Worm (Caenorhabditis elegans) whole organism, L4 larva: ENCODE results near the gene C04A2.15.

ENCODE experiments used
- F10B5.3 ChIP-seq: sonication (generic microtip); optimal IDR thresholded peaks from 2 replicates; lab custom pipeline; 2016; ENCODE audit warnings: mild to moderate bottlenecking, missing genetic modification characterization, missing compliant biosample characterization
- F37D6.2 ChIP-seq: sonication (generic microtip); optimal IDR thresholded peaks from 2 replicates; lab custom pipeline; 2016; ENCODE audit warnings: mild to moderate bottlenecking, missing genetic modification characterization, missing compliant biosample characterization
- F49E8.2 ChIP-seq: sonication (generic microtip); optimal IDR thresholded peaks from 2 replicates; lab custom pipeline; 2016; ENCODE audit warnings: missing compliant biosample characterization, mild to moderate bottlenecking, missing genetic modification characterization, borderline replicate concordance
- Y48G9A.11 ChIP-seq: fragments of 200-800 bp; sonication (Bioruptor generic); IDR thresholded peaks from 2 replicates; pipeline ENCODE4 v1.3.6; 2022; ENCODE audit warnings: missing genetic modification reagents, missing genetic modification characterization, missing compliant biosample characterization
- Y5F2A.4 ChIP-seq: fragments of 200-800 bp; sonication (Bioruptor generic); optimal IDR thresholded peaks from 2 replicates; lab custom pipeline; 2018; ENCODE audit warnings: mild to moderate bottlenecking, missing genetic modification characterization, missing compliant biosample characterization
- ZK337.2 ChIP-seq: fragments of 200-800 bp; sonication (Bioruptor generic); IDR thresholded peaks from 2 replicates; pipeline ENCODE4 v1.3.6; 2022; ENCODE audit warnings: missing genetic modification reagents, missing genetic modification characterization, missing compliant biosample characterization
- aha-1 ChIP-seq: fragments of 150-350 bp; peaks from one replicate; lab custom pipeline; 2014; ENCODE audit warnings: missing biosample characterization, missing genetic modification characterization
- arid-1 ChIP-seq: fragments of 200-800 bp; sonication (Bioruptor generic); conservative IDR thresholded peaks from 2 replicates; pipeline ENCODE4 v1.3.6; 2022; ENCODE audit warnings: missing genetic modification reagents, missing genetic modification characterization, missing compliant biosample characterization
- ceh-32 ChIP-seq: sonication (generic microtip); optimal IDR thresholded peaks from 2 replicates; lab custom pipeline; 2016; ENCODE audit warnings: mild to moderate bottlenecking, missing genetic modification characterization, missing compliant biosample characterization; ENCODE audit not compliant: poor library complexity
- ceh-82 ChIP-seq: sonication (generic microtip); optimal IDR thresholded peaks from 2 replicates; lab custom pipeline; 2017; ENCODE audit warnings: missing biosample characterization, missing genetic modification characterization
- ces-1 ChIP-seq: fragments of 150-350 bp; sonication (generic microtip); optimal IDR thresholded peaks from 4 replicates; lab custom pipeline; 2014; ENCODE audit warnings: missing biosample characterization, missing genetic modification reagents, missing genetic modification characterization
- cey-2 ChIP-seq: sonication (generic microtip); optimal IDR thresholded peaks from 3 replicates; lab custom pipeline; 2017; ENCODE audit warnings: missing genetic modification characterization, mild to moderate bottlenecking, missing compliant biosample characterization, antibody characterized with exemption, borderline replicate concordance; ENCODE audit not compliant: insufficient read depth
- daf-16 ChIP-seq, 3 experiments: sonication (generic microtip); optimal IDR thresholded peaks; 2 replicates each; lab custom pipeline; 2016 to 2017; ENCODE audit warnings: missing genetic modification characterization in 3 of 3, missing genetic modification reagents in 3 of 3, mild to moderate bottlenecking in 2 of 3, missing compliant biosample characterization in 2 of 3, missing biosample characterization in 1 of 3, moderate library complexity in 1 of 3
- daf-19 ChIP-seq: fragments of 200-800 bp; sonication (Bioruptor generic); conservative IDR thresholded peaks from 2 replicates; pipeline ENCODE4 v1.3.6; 2022; ENCODE audit warnings: missing genetic modification characterization, missing compliant biosample characterization
- egl-27 ChIP-seq: sonication (generic microtip); optimal IDR thresholded peaks from 3 replicates; lab custom pipeline; 2017; ENCODE audit warnings: missing biosample characterization, missing genetic modification reagents, missing genetic modification characterization
- hlh-11 ChIP-seq: fragments of 200-800 bp; sonication (Bioruptor generic); optimal IDR thresholded peaks from 2 replicates; lab custom pipeline; 2018; ENCODE audit warnings: mild to moderate bottlenecking, missing genetic modification characterization, missing compliant biosample characterization
- hlh-30 ChIP-seq: sonication (generic microtip); optimal IDR thresholded peaks from 2 replicates; lab custom pipeline; 2017; ENCODE audit warnings: antibody characterized with exemption, mild to moderate bottlenecking, missing genetic modification characterization, missing compliant biosample characterization; ENCODE audit not compliant: insufficient read depth
- hmg-1.1 ChIP-seq: fragments of 200-800 bp; sonication (Bioruptor generic); IDR thresholded peaks from 2 replicates; pipeline ENCODE4 v1.3.6; 2022; ENCODE audit warnings: missing genetic modification reagents, missing genetic modification characterization, missing compliant biosample characterization
- lin-1 ChIP-seq: fragments of 200-800 bp; sonication (Bioruptor generic); IDR thresholded peaks from 2 replicates; pipeline ENCODE4 v1.3.6; 2022; ENCODE audit warnings: missing genetic modification reagents, missing genetic modification characterization, missing compliant biosample characterization
- lin-29 ChIP-seq: fragments of 200-800 bp; sonication (Bioruptor generic); IDR thresholded peaks from 2 replicates; pipeline ENCODE4 v1.3.6; 2022; ENCODE audit warnings: missing genetic modification reagents, missing genetic modification characterization, missing compliant biosample characterization
- lir-3 ChIP-seq: sonication (generic microtip); optimal IDR thresholded peaks from 2 replicates; lab custom pipeline; 2016; ENCODE audit warnings: mild to moderate bottlenecking, missing genetic modification characterization, missing compliant biosample characterization
- lsy-2 ChIP-seq, 2 experiments: fragments of 150-350 bp in 1 of 2; sonication (generic microtip) in 1 of 2; optimal IDR thresholded peaks; 2 replicates each; lab custom pipeline; 2014 to 2017; ENCODE audit warnings: missing biosample characterization in 2 of 2, missing genetic modification characterization in 2 of 2
- madf-9 ChIP-seq: fragments of 200-800 bp; sonication (Bioruptor generic); conservative IDR thresholded peaks from 2 replicates; pipeline ENCODE4 v1.3.6; 2022; ENCODE audit warnings: missing genetic modification reagents, missing genetic modification characterization, missing compliant biosample characterization
- mdl-1 ChIP-seq, 2 experiments: fragments of 150-350 bp in 1 of 2; sonication (generic microtip) in 1 of 2; optimal IDR thresholded peaks; 2 replicates each; lab custom pipeline; 2014 to 2017; ENCODE audit warnings: missing biosample characterization in 2 of 2, missing genetic modification characterization in 2 of 2
- mdt-29 ChIP-seq: fragments of 200-800 bp; sonication (Bioruptor generic); IDR thresholded peaks from 2 replicates; pipeline ENCODE4 v1.3.6; 2022; ENCODE audit warnings: missing genetic modification reagents, missing genetic modification characterization, missing compliant biosample characterization
- mes-2 ChIP-seq: sonication (generic microtip); optimal IDR thresholded peaks from 2 replicates; lab custom pipeline; 2016; ENCODE audit warnings: missing genotype, mild to moderate bottlenecking, missing genetic modification characterization, missing compliant biosample characterization; ENCODE audit not compliant: poor library complexity, severe bottlenecking
- mxl-2 ChIP-seq: fragments of 200-800 bp; sonication (Bioruptor generic); conservative IDR thresholded peaks from 2 replicates; pipeline ENCODE4 v1.3.6; 2022; ENCODE audit warnings: missing genetic modification reagents, missing genetic modification characterization, missing compliant biosample characterization
- mxl-3 ChIP-seq: fragments of 200-800 bp; sonication (Bioruptor generic); optimal IDR thresholded peaks from 2 replicates; lab custom pipeline; 2018; ENCODE audit warnings: mild to moderate bottlenecking, missing genetic modification characterization, missing compliant biosample characterization
- nhr-10 ChIP-seq: fragments of 150-350 bp; optimal IDR thresholded peaks from 2 replicates; lab custom pipeline; 2014; ENCODE audit warnings: missing biosample characterization, missing genetic modification characterization
- nhr-11 ChIP-seq: fragments of 150-350 bp; optimal IDR thresholded peaks from 2 replicates; lab custom pipeline; 2014; ENCODE audit warnings: missing biosample characterization, missing genetic modification characterization
- nhr-25 ChIP-seq: sonication (generic microtip); optimal IDR thresholded peaks from 2 replicates; lab custom pipeline; 2017; ENCODE audit warnings: missing genetic modification characterization, mild to moderate bottlenecking, missing compliant biosample characterization, antibody characterized with exemption, moderate library complexity, borderline replicate concordance; ENCODE audit not compliant: insufficient read depth
- nhr-42 ChIP-seq: fragments of 200-800 bp; sonication (Bioruptor generic); IDR thresholded peaks from 2 replicates; pipeline ENCODE4 v1.3.6; 2022; ENCODE audit warnings: missing genetic modification characterization, missing compliant biosample characterization
- pqm-1 ChIP-seq: sonication (generic microtip); optimal IDR thresholded peaks from 2 replicates; lab custom pipeline; 2017; ENCODE audit warnings: missing biosample characterization, missing genetic modification characterization
- saeg-2 ChIP-seq: fragments of 200-800 bp; sonication (Bioruptor generic); IDR thresholded peaks from 2 replicates; pipeline ENCODE4 v1.3.6; 2022; ENCODE audit warnings: missing genetic modification reagents, missing genetic modification characterization, missing compliant biosample characterization
- set-16 ChIP-seq: fragments of 200-800 bp; sonication (Bioruptor generic); IDR thresholded peaks from 2 replicates; pipeline ENCODE4 v1.3.6; 2022; ENCODE audit warnings: missing genetic modification reagents, missing genetic modification characterization, missing compliant biosample characterization
- spr-3 ChIP-seq: fragments of 200-800 bp; sonication (Bioruptor generic); optimal IDR thresholded peaks from 2 replicates; lab custom pipeline; 2018; ENCODE audit warnings: mild to moderate bottlenecking, missing genetic modification characterization, missing compliant biosample characterization
- tag-97 ChIP-seq: fragments of 200-800 bp; sonication (Bioruptor generic); IDR thresholded peaks from 2 replicates; pipeline ENCODE4 v1.3.6; 2022; ENCODE audit warnings: missing genetic modification characterization, missing compliant biosample characterization
- unc-62 ChIP-seq, 3 experiments: fragments of 150-350 bp in 1 of 3; sonication (generic microtip); optimal IDR thresholded peaks in 2 of 3; peaks in 1 of 3; 1 replicate in 1 of 3; 2 replicates in 2 of 3; lab custom pipeline; 2014 to 2017; ENCODE audit warnings: missing biosample characterization in 3 of 3, missing genetic modification characterization in 3 of 3, missing genetic modification reagents in 3 of 3, missing genotype in 1 of 3
- zip-11 ChIP-seq: fragments of 200-800 bp; sonication (Bioruptor generic); IDR thresholded peaks from 2 replicates; pipeline ENCODE4 v1.3.6; 2022; ENCODE audit warnings: missing genetic modification characterization, missing compliant biosample characterization
- ztf-11 ChIP-seq: fragments of 150-350 bp; optimal IDR thresholded peaks from 2 replicates; lab custom pipeline; 2014; ENCODE audit warnings: missing biosample characterization, missing genetic modification characterization

C04A2.15 gene

ce11 chrII:6831531-6832201 lies 20.4 kb upstream of the C04A2.15 start (continued):
- TF ChIP-seq lin-1 (no peak), mes-2 (peak; percentile 9), zip-11 (GFP tag; lab: Robert Waterston, UW) (no peak), Y48G9A.11 (no peak), F10B5.3 (tag; lab: Kevin White, UChicago) (no peak), lir-3 (tag; lab: Kevin White, UChicago) (no peak), ztf-11 (tag; lab: Kevin White, UChicago) (no peak), nhr-25 (tag; lab: Kevin White, UChicago) (no peak), nhr-42 (GFP tag; lab: Robert Waterston, UW) (no peak), pqm-1 (no peak), nhr-10 (tag; lab: Kevin White, UChicago) (no peak), spr-3 (GFP tag; lab: Kevin White, UChicago) (no peak), lsy-2 (tag; optimal IDR thresholded peaks at IDR 0.05; lab: Kevin White, UChicago) (no peak)

ce11 chrII:6832207-6832606 lies 19.8 kb upstream of the C04A2.15 start:
- TF ChIP-seq ces-1: peak; percentile 51
- TF ChIP-seq mes-2: no peak
- TF ChIP-seq F49E8.2 (tag; lab: Kevin White, UChicago): no peak

- TF ChIP-seq daf-16 (GFP tag; optimal IDR thresholded peaks at IDR 0.05; lab: Kevin White, UChicago): peak in 1 of 2 experiments; percentile 17
- no peak for TF ChIP-seq daf-16 (tag; optimal IDR thresholded peaks at IDR 0.05; lab: Kevin White, UChicago)
- TF ChIP-seq mdl-1 (tag; optimal IDR thresholded peaks at IDR 0.05; lab: Kevin White, UChicago): peak in 1 of 2 experiments; percentile 8
- TF ChIP-seq unc-62 (GFP tag; optimal IDR thresholded peaks at IDR 0.05 in 1 of 2; lab: Kevin White, UChicago): peak in 1 of 2 experiments; percentile 76
- no peak for TF ChIP-seq unc-62 (tag; optimal IDR thresholded peaks at IDR 0.05; lab: Kevin White, UChicago)
- TF ChIP-seq F37D6.2 (tag; lab: Kevin White, UChicago): no peak
- TF ChIP-seq aha-1: peak; percentile 55
- TF ChIP-seq ceh-82 (tag; lab: Kevin White, UChicago): no peak
- TF ChIP-seq arid-1 (GFP tag; lab: Robert Waterston, UW): no peak
- TF ChIP-seq mxl-2 (GFP tag; lab: Robert Waterston, UW): no peak
- TF ChIP-seq saeg-2 (GFP tag; lab: Robert Waterston, UW): no peak
- TF ChIP-seq hmg-1.1 (GFP tag; lab: Robert Waterston, UW): 0 out of 2 replicates have a peak, but pooled peaks have one; percentile 12
- TF ChIP-seq ces-1: no peak
- TF ChIP-seq ZK337.2 (GFP tag; lab: Robert Waterston, UW): no peak
- no peak for TF ChIP-seq nhr-42 (GFP tag; lab: Robert Waterston, UW)
- peak; percentile 34; the same call in 1 of the 2 replicates for TF ChIP-seq set-16 (GFP tag; lab: Robert Waterston, UW)
- TF ChIP-seq lin-29 (GFP tag; lab: Robert Waterston, UW): no peak
- peak; percentile 23 for TF ChIP-seq hlh-11 (tag; lab: Kevin White, UChicago)
- peak; percentile 7 for TF ChIP-seq mxl-3
- no peak for TF ChIP-seq daf-19
- TF ChIP-seq ceh-32 (tag; lab: Kevin White, UChicago): no peak
- TF ChIP-seq Y5F2A.4 (GFP tag; lab: Kevin White, UChicago): no peak
- no peak for TF ChIP-seq madf-9 (GFP tag; lab: Robert Waterston, UW)
- TF ChIP-seq egl-27 (tag; lab: Kevin White, UChicago): no peak
- peak; percentile 19 for TF ChIP-seq hlh-30 (tag; lab: Kevin White, UChicago)
- no peak for TF ChIP-seq nhr-11
- no peak for TF ChIP-seq tag-97 (GFP tag; lab: Robert Waterston, UW)
- no peak for TF ChIP-seq pqm-1
- no peak for TF ChIP-seq nhr-25 (tag; lab: Kevin White, UChicago)
- TF ChIP-seq mdt-29 (GFP tag; lab: Robert Waterston, UW): no peak
- no peak for TF ChIP-seq cey-2 (tag; lab: Kevin White, UChicago)
Observed at ce11 chrII:6832695-6833389, 19.2 kb upstream of the C04A2.15 start.
